Worm (Caenorhabditis elegans) whole organism, early embryonic: Measurements from ENCODE around the gene wdfy-2.

Source experiments
- ama-1 ChIP-seq: fragments of 150-350 bp; optimal IDR thresholded peaks from 2 replicates; lab custom pipeline; 2014
- ceh-13 ChIP-seq: fragments of 200-800 bp; sonication (Bioruptor generic); optimal IDR thresholded peaks from 2 replicates; lab custom pipeline; 2018; ENCODE audit warnings: mild to moderate bottlenecking, missing genetic modification characterization, missing compliant biosample characterization
- ets-7 ChIP-seq: sonication (generic microtip); optimal IDR thresholded peaks from 2 replicates; lab custom pipeline; 2016; ENCODE audit warnings: missing genotype, missing genetic modification characterization, missing compliant biosample characterization
- flt-1 ChIP-seq: fragments of 200-800 bp; sonication (Bioruptor generic); IDR thresholded peaks from 2 replicates; pipeline ENCODE4 v1.3.6; 2022; ENCODE audit warnings: missing genetic modification characterization, missing compliant biosample characterization
- hnd-1 ChIP-seq: sonication (generic microtip); optimal IDR thresholded peaks from 2 replicates; lab custom pipeline; 2016; ENCODE audit warnings: missing genetic modification characterization, missing compliant biosample characterization
- scrt-1 ChIP-seq: fragments of 200-800 bp; sonication (Bioruptor generic); IDR thresholded peaks from 2 replicates; pipeline ENCODE4 v1.3.6; 2022; ENCODE audit warnings: missing genetic modification characterization, missing compliant biosample characterization
- tbx-11 ChIP-seq: fragments of 200-800 bp; sonication (Bioruptor generic); IDR thresholded peaks from 2 replicates; pipeline ENCODE4 v1.3.6; 2022; ENCODE audit warnings: missing genetic modification characterization, missing compliant biosample characterization

- TF ChIP-seq scrt-1 (GFP tag; lab: Robert Waterston, UW): no peak
- no peak for TF ChIP-seq ama-1 (lab: Kevin White, UChicago)
- TF ChIP-seq tbx-11 (GFP tag; lab: Robert Waterston, UW): no peak
- no peak for TF ChIP-seq hnd-1 (tag; lab: Kevin White, UChicago)
- TF ChIP-seq flt-1 (GFP tag; lab: Robert Waterston, UW): no peak
- no peak for TF ChIP-seq ets-7 (tag; lab: Kevin White, UChicago)
- no peak for TF ChIP-seq ceh-13 (GFP tag; lab: Kevin White, UChicago)
Measured at ce11 chrII:9329474-9329873, 9.8 kb downstream of the wdfy-2 start, which contains the start of gene wbp-2.
